Fruit fly (Drosophila melanogaster) whole organism, prepupa: Measurements from ENCODE around the gene CG43072.

Experiments
- CG10669 ChIP-seq: fragments of 200-800 bp; sonication (Bioruptor generic); optimal IDR thresholded peaks from 3 replicates; lab custom pipeline; 2018; ENCODE audit warnings: missing biosample characterization, mild to moderate bottlenecking, missing genetic modification characterization, moderate library complexity
- CG11762 ChIP-seq: fragments of 200-800 bp; sonication (Bioruptor generic); optimal IDR thresholded peaks from 3 replicates; lab custom pipeline; 2016; ENCODE audit warnings: missing biosample characterization, missing genetic modification characterization; ENCODE audit not compliant: insufficient read depth
- CG16779 ChIP-seq: fragments of 200-800 bp; sonication (Bioruptor generic); optimal IDR thresholded peaks from 3 replicates; lab custom pipeline; 2017; ENCODE audit warnings: missing biosample characterization, mild to moderate bottlenecking, missing genetic modification characterization
- CG3032 ChIP-seq: fragments of 200-800 bp; optimal IDR thresholded peaks from 2 replicates; lab custom pipeline; 2019; ENCODE audit warnings: missing biosample characterization, mild to moderate bottlenecking, missing genetic modification characterization, moderate library complexity
- CG3919 ChIP-seq: fragments of 200-800 bp; sonication (Bioruptor generic); optimal IDR thresholded peaks from 3 replicates; lab custom pipeline; 2016; ENCODE audit warnings: missing biosample characterization, missing genetic modification characterization
- CG6276 ChIP-seq: fragments of 200-800 bp; sonication (Bioruptor generic); optimal IDR thresholded peaks from 2 replicates; lab custom pipeline; 2017; ENCODE audit warnings: missing biosample characterization, mild to moderate bottlenecking, missing genetic modification characterization
- Lpt ChIP-seq: fragments of 200-800 bp; sonication (Bioruptor generic); optimal IDR thresholded peaks from 3 replicates; lab custom pipeline; 2016; ENCODE audit warnings: missing biosample characterization, missing genetic modification characterization
- OdsH ChIP-seq: fragments of 200-800 bp; sonication (Bioruptor generic); optimal IDR thresholded peaks from 3 replicates; lab custom pipeline; 2016; ENCODE audit warnings: missing biosample characterization, missing genetic modification characterization
- Sox102F ChIP-seq: fragments of 200-800 bp; sonication (Bioruptor generic); optimal IDR thresholded peaks from 2 replicates; lab custom pipeline; 2016; ENCODE audit warnings: missing biosample characterization, mild to moderate bottlenecking, missing genetic modification characterization
- topi ChIP-seq: fragments of 200-800 bp; sonication (Bioruptor generic); optimal IDR thresholded peaks from 3 replicates; lab custom pipeline; 2016; ENCODE audit warnings: missing biosample characterization, missing genetic modification characterization

- no peak for TF ChIP-seq topi
- TF ChIP-seq CG3032 (tag; lab: Kevin White, UChicago), result no peak
- no peak for TF ChIP-seq CG16779 (tag; lab: Kevin White, UChicago)
- TF ChIP-seq CG11762 (GFP tag; lab: Kevin White, UChicago), result no peak
- no peak for TF ChIP-seq CG6276 (GFP tag; lab: Kevin White, UChicago)
- no peak for TF ChIP-seq CG3919 (GFP tag; lab: Kevin White, UChicago)
- no peak for TF ChIP-seq OdsH (GFP tag; lab: Kevin White, UChicago)
- no peak for TF ChIP-seq CG10669 (GFP tag; lab: Kevin White, UChicago)
- no peak for TF ChIP-seq Sox102F (GFP tag; lab: Kevin White, UChicago)
- no peak for TF ChIP-seq Lpt
Observed at dm6 chr3L:21047734-21048657, 17.7 kb upstream of the CG43072 start.
